Fruit fly (Drosophila melanogaster) whole organism, adult: Measurements from ENCODE around the gene Fatp1.

Experiments used
- CG7101 ChIP-seq: fragments of 200-800 bp; sonication (Bioruptor generic); optimal IDR thresholded peaks from 2 replicates; lab custom pipeline; 2018; ENCODE audit warnings: missing biosample characterization, mild to moderate bottlenecking, missing genetic modification characterization, moderate library complexity
- cic ChIP-seq: fragments of 200-800 bp; sonication (Bioruptor generic); optimal IDR thresholded peaks from 2 replicates; lab custom pipeline; 2017; ENCODE audit warnings: missing biosample characterization, mild to moderate bottlenecking, missing genetic modification characterization, moderate library complexity
- tj ChIP-seq: fragments of 200-800 bp; sonication (Bioruptor generic); optimal IDR thresholded peaks from 3 replicates; lab custom pipeline; 2017; ENCODE audit warnings: missing biosample characterization, mild to moderate bottlenecking, missing genetic modification characterization, moderate library complexity

- TF ChIP-seq CG7101 (no peak), cic (GFP tag; lab: Kevin White, UChicago) (no peak), tj (GFP tag; lab: Kevin White, UChicago) (no peak)
Observed at dm6 chr2L:10510088-10510487, 6.9 kb downstream of the Fatp1 start, which contains the start of gene CG7384.
